Fruit fly (Drosophila melanogaster) whole organism, wandering third instar larva: ENCODE data around the gene CG13727.

Experiments used
- Dfd ChIP-seq: fragments of >200 bp; optimal IDR thresholded peaks from 2 replicates; lab custom pipeline; 2017; ENCODE audit warnings: missing biosample characterization, missing genetic modification characterization
- Hr83 ChIP-seq: fragments of 200-300 bp; sonication (Bioruptor generic); optimal IDR thresholded peaks from 2 replicates; lab custom pipeline; 2016; ENCODE audit warnings: missing biosample characterization, mild to moderate bottlenecking, missing genetic modification characterization, moderate library complexity; ENCODE audit not compliant: poor library complexity, severe bottlenecking
- brk ChIP-seq: fragments of 200-800 bp; sonication (Bioruptor generic); optimal IDR thresholded peaks from 2 replicates; lab custom pipeline; 2016; ENCODE audit warnings: missing biosample characterization, mild to moderate bottlenecking, missing genetic modification characterization
- fru ChIP-seq: fragments of 200-800 bp; sonication (Bioruptor generic); optimal IDR thresholded peaks from 3 replicates; lab custom pipeline; 2016; ENCODE audit warnings: missing biosample characterization, mild to moderate bottlenecking, missing genetic modification characterization
- pan ChIP-seq: fragments of >200 bp; optimal IDR thresholded peaks from 2 replicates; lab custom pipeline; 2017
- sv ChIP-seq: fragments of 200-800 bp; sonication (Bioruptor generic); optimal IDR thresholded peaks from 3 replicates; lab custom pipeline; 2016; ENCODE audit warnings: missing biosample characterization, missing genetic modification characterization
- usp ChIP-seq: fragments of >200 bp; optimal IDR thresholded peaks from 2 replicates; lab custom pipeline; 2017; ENCODE audit warnings: missing biosample characterization, missing genetic modification characterization

DNA sequence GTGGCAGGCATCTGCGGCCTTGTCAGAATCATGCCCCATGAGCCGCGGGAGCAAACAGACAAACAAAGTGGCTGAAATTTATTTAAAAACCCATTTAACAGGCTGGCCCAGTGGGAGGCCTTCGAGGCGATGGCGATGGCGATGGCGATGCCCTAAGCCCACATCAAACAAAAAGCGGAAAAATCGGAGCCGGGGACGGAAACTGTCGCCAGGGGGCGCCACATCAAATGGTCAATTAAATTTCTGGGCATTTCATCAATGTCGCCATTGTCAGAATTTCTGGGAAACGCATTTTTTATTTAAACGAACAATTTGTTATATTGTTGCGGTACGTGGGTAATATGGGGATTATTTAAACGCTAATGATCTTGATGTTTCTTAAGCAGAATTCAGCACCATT, 48.9 kb downstream of the CG13727 start:
- TF ChIP-seq fru (no peak), Hr83 (GFP tag; lab: Kevin White, UChicago) (no peak), Dfd (GFP tag; lab: Kevin White, UChicago) (no peak), sv (GFP tag; lab: Kevin White, UChicago) (no peak), usp (GFP tag; lab: Kevin White, UChicago) (no peak), pan (no peak), brk (GFP tag; lab: Kevin White, UChicago) (no peak)
